Worm (Caenorhabditis elegans): ENCODE measurements around the gene Y67D8B.5.

ce11 chrIV:3250020-3250419 lies 47.9 kb downstream of the Y67D8B.5 start:
- TF ChIP-seq fkh-4 (tag; optimal IDR thresholded peaks at IDR 0.05; ENCODE audit: borderline replicate concordance) (peak; percentile 41), unc-130 (tag; optimal IDR thresholded peaks at IDR 0.05) (no peak), lin-39 (tag; optimal IDR thresholded peaks at IDR 0.05) (no peak), aly-2 (tag; optimal IDR thresholded peaks at IDR 0.05) (no peak), nhr-76 (tag; optimal IDR thresholded peaks at IDR 0.05) (no peak), nhr-12 (tag; optimal IDR thresholded peaks at IDR 0.05) (no peak)

Data from whole organism, L1 larva.